Fruit fly (Drosophila melanogaster) whole organism, prepupa: ENCODE data around the gene Hel89B.

Experiments used
- CG11294 ChIP-seq: fragments of 200-800 bp; sonication (Bioruptor generic); IDR thresholded peaks from 2 replicates; pipeline ENCODE4 v1.3.6; 2022; ENCODE audit warnings: missing biosample characterization, missing genetic modification characterization
- CG11762 ChIP-seq: fragments of 200-800 bp; sonication (Bioruptor generic); optimal IDR thresholded peaks from 3 replicates; lab custom pipeline; 2016; ENCODE audit warnings: missing biosample characterization, missing genetic modification characterization; ENCODE audit not compliant: insufficient read depth
- CG11902 ChIP-seq: fragments of 200-800 bp; sonication (Bioruptor generic); optimal IDR thresholded peaks from 3 replicates; lab custom pipeline; 2016; ENCODE audit warnings: missing biosample characterization, missing genetic modification characterization
- CG15336 ChIP-seq: fragments of 200-800 bp; sonication (Bioruptor generic); IDR thresholded peaks from 2 replicates; pipeline ENCODE4 v1.3.6; 2022; ENCODE audit warnings: missing biosample characterization, missing genetic modification characterization
- CG3032 ChIP-seq: fragments of 200-800 bp; optimal IDR thresholded peaks from 2 replicates; lab custom pipeline; 2019; ENCODE audit warnings: missing biosample characterization, mild to moderate bottlenecking, missing genetic modification characterization, moderate library complexity
- CG34406 ChIP-seq: fragments of 200-800 bp; sonication (Bioruptor generic); optimal IDR thresholded peaks from 3 replicates; lab custom pipeline; 2016; ENCODE audit warnings: missing biosample characterization, missing genetic modification characterization
- CG3919 ChIP-seq: fragments of 200-800 bp; sonication (Bioruptor generic); optimal IDR thresholded peaks from 3 replicates; lab custom pipeline; 2016; ENCODE audit warnings: missing biosample characterization, missing genetic modification characterization
- CG6792 ChIP-seq: fragments of 200-800 bp; sonication (Bioruptor generic); optimal IDR thresholded peaks from 3 replicates; lab custom pipeline; 2016; ENCODE audit warnings: missing biosample characterization, missing genetic modification characterization
- CG6808 ChIP-seq: fragments of 200-800 bp; sonication (Bioruptor generic); optimal IDR thresholded peaks from 3 replicates; lab custom pipeline; 2017; ENCODE audit warnings: missing biosample characterization, missing genetic modification characterization, mild to moderate bottlenecking, moderate library complexity, missing genetic modification reagents
- CG6854 ChIP-seq: fragments of 200-800 bp; sonication (Bioruptor generic); optimal IDR thresholded peaks from 2 replicates; lab custom pipeline; 2017; ENCODE audit warnings: missing biosample characterization, mild to moderate bottlenecking, missing genetic modification characterization
- CG7368 ChIP-seq: fragments of 200-800 bp; sonication (Bioruptor generic); optimal IDR thresholded peaks from 3 replicates; lab custom pipeline; 2016; ENCODE audit warnings: missing biosample characterization, missing genetic modification characterization
- CG8319 ChIP-seq: fragments of 200-800 bp; sonication (Bioruptor generic); optimal IDR thresholded peaks from 3 replicates; lab custom pipeline; 2016; ENCODE audit warnings: missing biosample characterization, missing genetic modification characterization
- CG8632 ChIP-seq: fragments of 200-800 bp; sonication (Bioruptor generic); optimal IDR thresholded peaks from 3 replicates; lab custom pipeline; 2016; ENCODE audit warnings: missing biosample characterization, missing genetic modification characterization
- CG9139 ChIP-seq: fragments of 200-800 bp; sonication (Bioruptor generic); optimal IDR thresholded peaks from 3 replicates; lab custom pipeline; 2017; ENCODE audit warnings: missing biosample characterization, mild to moderate bottlenecking, missing genetic modification characterization
- Eip75B ChIP-seq: fragments of 200-800 bp; sonication (Bioruptor generic); optimal IDR thresholded peaks from 3 replicates; lab custom pipeline; 2016; ENCODE audit warnings: missing biosample characterization, missing genetic modification characterization
- Eip78C ChIP-seq: fragments of 200-800 bp; sonication (Bioruptor generic); peaks from one replicate; lab custom pipeline; 2016; ENCODE audit warnings: missing biosample characterization, missing genetic modification characterization
- Ets21C ChIP-seq: fragments of 200-800 bp; sonication (Bioruptor generic); optimal IDR thresholded peaks from 3 replicates; lab custom pipeline; 2016; ENCODE audit warnings: missing biosample characterization, missing genetic modification characterization
- Gug ChIP-seq: fragments of 200-800 bp; sonication (Bioruptor generic); IDR thresholded peaks from 2 replicates; pipeline ENCODE4 v1.3.6; 2022; ENCODE audit warnings: missing biosample characterization, missing genetic modification characterization
- Hr38 ChIP-seq: sonication (Bioruptor generic); optimal IDR thresholded peaks from 2 replicates; lab custom pipeline; 2016; ENCODE audit warnings: missing biosample characterization, missing genetic modification characterization
- Hr39 ChIP-seq: fragments of 200-800 bp; sonication (Bioruptor generic); optimal IDR thresholded peaks from 2 replicates; lab custom pipeline; 2016; ENCODE audit warnings: missing biosample characterization, missing genetic modification characterization
- Hr4 ChIP-seq: fragments of 200-800 bp; sonication (Bioruptor generic); optimal IDR thresholded peaks from 3 replicates; lab custom pipeline; 2016; ENCODE audit warnings: missing biosample characterization, missing genetic modification characterization
- Lpt ChIP-seq: fragments of 200-800 bp; sonication (Bioruptor generic); optimal IDR thresholded peaks from 3 replicates; lab custom pipeline; 2016; ENCODE audit warnings: missing biosample characterization, missing genetic modification characterization
- Met ChIP-seq: fragments of 200-800 bp; sonication (Bioruptor generic); optimal IDR thresholded peaks from 3 replicates; lab custom pipeline; 2016; ENCODE audit warnings: missing biosample characterization, missing genetic modification characterization
- OdsH ChIP-seq: fragments of 200-800 bp; sonication (Bioruptor generic); optimal IDR thresholded peaks from 3 replicates; lab custom pipeline; 2016; ENCODE audit warnings: missing biosample characterization, missing genetic modification characterization
- Sox14 ChIP-seq: fragments of 200-800 bp; sonication (Bioruptor generic); optimal IDR thresholded peaks from 3 replicates; lab custom pipeline; 2016; ENCODE audit warnings: missing biosample characterization, missing genetic modification characterization
- Sox15 ChIP-seq: fragments of 200-800 bp; sonication (Bioruptor generic); optimal IDR thresholded peaks from 3 replicates; lab custom pipeline; 2016; ENCODE audit warnings: missing biosample characterization, missing genetic modification characterization
- achi ChIP-seq: fragments of 200-800 bp; sonication (Bioruptor generic); optimal IDR thresholded peaks from 3 replicates; lab custom pipeline; 2016; ENCODE audit warnings: missing biosample characterization, missing genetic modification characterization
- acj6 ChIP-seq: fragments of 200-800 bp; sonication (Bioruptor generic); optimal IDR thresholded peaks from 3 replicates; lab custom pipeline; 2016; ENCODE audit warnings: missing biosample characterization, missing genetic modification characterization
- cyc ChIP-seq: fragments of 200-800 bp; sonication (Bioruptor generic); optimal IDR thresholded peaks from 3 replicates; lab custom pipeline; 2016; ENCODE audit warnings: missing biosample characterization, missing genetic modification characterization
- dac ChIP-seq: fragments of 200-800 bp; sonication (Bioruptor generic); optimal IDR thresholded peaks from 2 replicates; lab custom pipeline; 2017; ENCODE audit warnings: missing biosample characterization, mild to moderate bottlenecking, missing genetic modification characterization
- dsx ChIP-seq: fragments of 200-800 bp; optimal IDR thresholded peaks from 3 replicates; lab custom pipeline; 2019; ENCODE audit warnings: missing biosample characterization, mild to moderate bottlenecking, missing genetic modification characterization, moderate library complexity; ENCODE audit not compliant: poor library complexity, severe bottlenecking
- esn ChIP-seq: fragments of 200-800 bp; sonication (Bioruptor generic); optimal IDR thresholded peaks from 2 replicates; lab custom pipeline; 2016; ENCODE audit warnings: missing biosample characterization, mild to moderate bottlenecking, missing genetic modification characterization, moderate library complexity
- fd59A ChIP-seq: fragments of 200-800 bp; sonication (Bioruptor generic); optimal IDR thresholded peaks from 2 replicates; lab custom pipeline; 2017; ENCODE audit warnings: missing biosample characterization, mild to moderate bottlenecking, missing genetic modification characterization, missing genetic modification reagents
- fd85E ChIP-seq: fragments of 200-800 bp; sonication (Bioruptor generic); optimal IDR thresholded peaks from 3 replicates; lab custom pipeline; 2016; ENCODE audit warnings: missing biosample characterization, missing genetic modification characterization
- fkh ChIP-seq: fragments of 200-800 bp; sonication (Bioruptor generic); optimal IDR thresholded peaks from 3 replicates; lab custom pipeline; 2017; ENCODE audit warnings: missing biosample characterization, mild to moderate bottlenecking, missing genetic modification characterization, moderate library complexity
- lz ChIP-seq: fragments of 200-800 bp; sonication (Bioruptor generic); optimal IDR thresholded peaks from 3 replicates; lab custom pipeline; 2016; ENCODE audit warnings: missing biosample characterization, missing genetic modification characterization
- net ChIP-seq: fragments of 200-800 bp; sonication (Bioruptor generic); optimal IDR thresholded peaks from 3 replicates; lab custom pipeline; 2016; ENCODE audit warnings: missing biosample characterization, missing genetic modification characterization
- pdm3 ChIP-seq: fragments of 200-800 bp; sonication (Bioruptor generic); optimal IDR thresholded peaks from 3 replicates; lab custom pipeline; 2016; ENCODE audit warnings: missing biosample characterization, missing genetic modification characterization
- salr ChIP-seq, 2 experiments: fragments of 200-800 bp; sonication (Bioruptor generic); optimal IDR thresholded peaks; 3 replicates each; lab custom pipeline; 2016 to 2018; ENCODE audit warnings: missing biosample characterization in 2 of 2, missing genetic modification characterization in 2 of 2, mild to moderate bottlenecking in 1 of 2
- spab ChIP-seq: fragments of 200-800 bp; sonication (Bioruptor generic); optimal IDR thresholded peaks from 2 replicates; lab custom pipeline; 2017; ENCODE audit warnings: missing biosample characterization, mild to moderate bottlenecking, missing genetic modification characterization, missing genetic modification reagents
- svp ChIP-seq: fragments of 200-800 bp; sonication (Bioruptor generic); peaks from one replicate; lab custom pipeline; 2016; ENCODE audit warnings: missing biosample characterization, missing genetic modification characterization
- vri ChIP-seq: fragments of 200-800 bp; sonication (Bioruptor generic); optimal IDR thresholded peaks from 3 replicates; lab custom pipeline; 2016; ENCODE audit warnings: missing biosample characterization, mild to moderate bottlenecking, missing genetic modification characterization

The Hel89B gene

dm6 chr3R:15974235-15974634 is 1.1 kb downstream of the Hel89B start (continued):
- TF ChIP-seq Gug (GFP tag; lab: Robert Waterston, UW) = no peak
- TF ChIP-seq CG11762 (GFP tag; lab: Kevin White, UChicago) = peak; percentile 78
- no peak for TF ChIP-seq CG15336 (GFP tag; lab: Robert Waterston, UW)
- TF ChIP-seq dac (GFP tag; lab: Kevin White, UChicago) = peak; percentile 76
- no peak for TF ChIP-seq dsx (GFP tag; lab: Kevin White, UChicago)
- peak; percentile 70 for TF ChIP-seq lz (GFP tag; lab: Kevin White, UChicago)
- TF ChIP-seq CG34406 (GFP tag; lab: Kevin White, UChicago) = peak; percentile 78
- TF ChIP-seq CG9139 (GFP tag; lab: Kevin White, UChicago) = no peak
- TF ChIP-seq Hr4 = peak; percentile 90
- TF ChIP-seq Sox14 (GFP tag; lab: Kevin White, UChicago) = peak; percentile 83
- TF ChIP-seq Hr39 (GFP tag; lab: Kevin White, UChicago) = peak; percentile 82
- peak; percentile 83 for TF ChIP-seq CG3919
- TF ChIP-seq Hr38 (GFP tag; lab: Kevin White, UChicago) = peak; percentile 47
- TF ChIP-seq CG6854 = no peak
- peak; percentile 49 for TF ChIP-seq CG8319 (GFP tag; lab: Kevin White, UChicago)
- peak; percentile 59 for TF ChIP-seq CG7368 (GFP tag; lab: Kevin White, UChicago)
- TF ChIP-seq Sox15 = peak; percentile 74
- peak; percentile 80 for TF ChIP-seq CG6792 (GFP tag; lab: Kevin White, UChicago)
- peak; percentile 73 for TF ChIP-seq cyc
- TF ChIP-seq Ets21C = peak; percentile 72
- TF ChIP-seq esn (GFP tag; lab: Kevin White, UChicago) = peak; percentile 78

dm6 chr3R:15975170-15975569 is 2.1 kb downstream of the Hel89B start:
- TF ChIP-seq Lpt (GFP tag; lab: Kevin White, UChicago) = no peak
- TF ChIP-seq CG6808 (GFP tag; lab: Kevin White, UChicago) = no peak
- TF ChIP-seq CG11294 (GFP tag; lab: Robert Waterston, UW) = no peak
- TF ChIP-seq Sox14 (GFP tag; lab: Kevin White, UChicago) = no peak
- no peak for TF ChIP-seq CG34406 (GFP tag; lab: Kevin White, UChicago)
- TF ChIP-seq Eip78C (GFP tag; lab: Kevin White, UChicago) = no peak
- TF ChIP-seq cyc = no peak
- TF ChIP-seq Hr39 (GFP tag; lab: Kevin White, UChicago) = no peak
- no peak for TF ChIP-seq vri (GFP tag; lab: Kevin White, UChicago)

dm6 chr3R:15983541-15984229 is 10.6 kb downstream of the Hel89B start:
- TF ChIP-seq svp (GFP tag; lab: Kevin White, UChicago) (peak; percentile 57), achi (GFP tag; lab: Kevin White, UChicago) (no peak), fkh (GFP tag; lab: Kevin White, UChicago) (peak; percentile 69)

- TF ChIP-seq CG6854 (peak; percentile 26), esn (GFP tag; lab: Kevin White, UChicago) (peak; percentile 87), fd59A (GFP tag; lab: Kevin White, UChicago) (peak; percentile 63), CG6792 (GFP tag; lab: Kevin White, UChicago) (peak; percentile 79), acj6 (peak; percentile 77), Hr4 (peak; percentile 77), net (GFP tag; lab: Kevin White, UChicago) (peak; percentile 70), Hr38 (GFP tag; lab: Kevin White, UChicago) (peak; percentile 12), lz (GFP tag; lab: Kevin White, UChicago) (peak; percentile 70), pdm3 (GFP tag; lab: Kevin White, UChicago) (peak; percentile 78), CG3032 (peak; percentile 80), achi (GFP tag; lab: Kevin White, UChicago) (peak; percentile 74), CG7368 (GFP tag; lab: Kevin White, UChicago) (peak; percentile 58), fd85E (GFP tag; lab: Kevin White, UChicago) (no peak), CG11902 (GFP tag; lab: Kevin White, UChicago) (peak; percentile 36), Ets21C (peak; percentile 41), dsx (GFP tag; lab: Kevin White, UChicago) (peak; percentile 75), CG34406 (GFP tag; lab: Kevin White, UChicago) (peak; percentile 76), Gug (GFP tag; lab: Robert Waterston, UW) (peak; percentile 79), Eip78C (GFP tag; lab: Kevin White, UChicago) (peak; percentile 95), Eip75B (GFP tag; lab: Kevin White, UChicago) (peak; percentile 82), spab (GFP tag; lab: Kevin White, UChicago) (peak; percentile 80), OdsH (GFP tag; lab: Kevin White, UChicago) (peak; percentile 78), salr (GFP tag; optimal IDR thresholded peaks at IDR 0.05; lab: Kevin White, UChicago) (peak; percentile 51 to 84), Met (GFP tag; lab: Kevin White, UChicago) (peak; percentile 84), CG8632 (GFP tag; lab: Kevin White, UChicago) (peak; percentile 74)
Measured at dm6 chr3R:15984483-15985118, 11.5 kb downstream of the Hel89B start.
